Fruit fly (Drosophila melanogaster) whole organism, embryonic: Measurements from ENCODE around the gene ssp.

Experiments used
- Awh ChIP-seq: fragments of 200-800 bp; sonication (Bioruptor generic); IDR thresholded peaks from 2 replicates; pipeline ENCODE4, ENCODE4 v1.3.6; 2022; ENCODE audit warnings: missing biosample characterization, missing genetic modification characterization
- BtbVII ChIP-seq: fragments of 200-800 bp; sonication (Bioruptor generic); optimal IDR thresholded peaks from 3 replicates; lab custom pipeline; 2017; ENCODE audit warnings: missing biosample characterization, mild to moderate bottlenecking, missing genetic modification characterization
- CG10321 ChIP-seq: fragments of 200-800 bp; sonication (Bioruptor generic); IDR thresholded peaks from 2 replicates; pipeline ENCODE4 v1.3.6; 2022; ENCODE audit warnings: missing biosample characterization, missing genetic modification characterization
- CG10959 ChIP-seq: fragments of 200-800 bp; sonication (Bioruptor generic); IDR thresholded peaks from 2 replicates; pipeline ENCODE4 v1.3.6; 2022; ENCODE audit warnings: missing biosample characterization, missing genetic modification characterization
- CG11504 ChIP-seq: fragments of 200-800 bp; sonication (Bioruptor generic); optimal IDR thresholded peaks from 3 replicates; lab custom pipeline; 2019; ENCODE audit warnings: missing biosample characterization, mild to moderate bottlenecking, missing genetic modification characterization, moderate library complexity
- CG12236 ChIP-seq: fragments of 200-800 bp; sonication (Bioruptor generic); optimal IDR thresholded peaks from 2 replicates; lab custom pipeline; 2016; ENCODE audit warnings: missing biosample characterization, missing genetic modification characterization
- CG12659 ChIP-seq: fragments of 200-800 bp; sonication (Bioruptor generic); optimal IDR thresholded peaks from 3 replicates; lab custom pipeline; 2017; ENCODE audit warnings: mild to moderate bottlenecking, missing biosample characterization, missing genetic modification reagents, missing genetic modification characterization
- CG13287 ChIP-seq: fragments of 200-800 bp; sonication (Bioruptor generic); IDR thresholded peaks from 2 replicates; pipeline ENCODE4 v1.3.6; 2022; ENCODE audit warnings: missing biosample characterization, missing genetic modification characterization; ENCODE audit not compliant: partially characterized antibody
- CG13624 ChIP-seq: fragments of 200-800 bp; sonication (Bioruptor generic); optimal IDR thresholded peaks from 2 replicates; lab custom pipeline; 2016; ENCODE audit warnings: missing biosample characterization, missing genetic modification characterization
- CG14710 ChIP-seq: fragments of 200-800 bp; sonication (Bioruptor generic); optimal IDR thresholded peaks from 3 replicates; lab custom pipeline; 2019; ENCODE audit warnings: missing biosample characterization, mild to moderate bottlenecking, missing genetic modification characterization, moderate library complexity
- CG1603 ChIP-seq: fragments of 200-800 bp; sonication (Bioruptor generic); optimal IDR thresholded peaks from 2 replicates; lab custom pipeline; 2019; ENCODE audit warnings: missing biosample characterization, mild to moderate bottlenecking, missing genetic modification characterization, moderate library complexity
- CG2129 ChIP-seq: fragments of 200-800 bp; sonication (Bioruptor generic); IDR thresholded peaks from 2 replicates; pipeline ENCODE4 v1.3.6; 2022; ENCODE audit warnings: missing biosample characterization, missing genetic modification characterization; ENCODE audit not compliant: partially characterized antibody
- CG32532 ChIP-seq: fragments of 200-800 bp; sonication (Bioruptor generic); IDR thresholded peaks from 2 replicates; pipeline ENCODE4 v1.3.6; 2022; ENCODE audit warnings: missing biosample characterization, missing genetic modification characterization
- CG3281 ChIP-seq: fragments of 200-800 bp; sonication (Bioruptor generic); optimal IDR thresholded peaks from 3 replicates; lab custom pipeline; 2017; ENCODE audit warnings: missing biosample characterization, mild to moderate bottlenecking, missing genetic modification characterization
- CG3847 ChIP-seq: fragments of 200-800 bp; sonication (Bioruptor generic); IDR thresholded peaks from 2 replicates; pipeline ENCODE4 v1.3.6; 2022; ENCODE audit warnings: missing biosample characterization, missing genetic modification characterization
- CG4730 ChIP-seq: fragments of 200-800 bp; sonication (Bioruptor generic); IDR thresholded peaks from 2 replicates; pipeline ENCODE4 v1.3.6; 2022; ENCODE audit warnings: missing biosample characterization, missing genetic modification characterization
- CG6791 ChIP-seq: fragments of 200-800 bp; sonication (Bioruptor generic); IDR thresholded peaks from 3 replicates; pipeline ENCODE4 v1.3.6; 2022; ENCODE audit warnings: missing biosample characterization, missing genetic modification characterization; ENCODE audit not compliant: partially characterized antibody
- Chrac-16 ChIP-seq: fragments of 200-800 bp; sonication (Bioruptor generic); optimal IDR thresholded peaks from 3 replicates; lab custom pipeline; 2016; ENCODE audit warnings: missing biosample characterization, missing genetic modification characterization
- CrebB ChIP-seq: fragments of 200-800 bp; sonication (Bioruptor generic); optimal IDR thresholded peaks from 3 replicates; lab custom pipeline; 2018; ENCODE audit warnings: missing biosample characterization, mild to moderate bottlenecking, missing genetic modification characterization
- Deaf1 ChIP-seq: fragments of 200-800 bp; optimal IDR thresholded peaks from 3 replicates; lab custom pipeline; 2019; ENCODE audit warnings: missing biosample characterization, mild to moderate bottlenecking, missing genetic modification characterization, moderate library complexity
- Dll ChIP-seq: fragments of 200-800 bp; sonication (Bioruptor generic); IDR thresholded peaks from 4 replicates; pipeline ENCODE4 v1.3.6; 2022; ENCODE audit warnings: missing biosample characterization, missing genetic modification characterization; ENCODE audit not compliant: partially characterized antibody
- Doc3 ChIP-seq: fragments of 200-800 bp; sonication (Bioruptor generic); IDR thresholded peaks from 3 replicates; pipeline ENCODE4 v1.3.6; 2022; ENCODE audit warnings: missing biosample characterization, missing genetic modification characterization; ENCODE audit not compliant: partially characterized antibody
- Drgx ChIP-seq: fragments of 200-800 bp; sonication (Bioruptor generic); IDR thresholded peaks from 2 replicates; pipeline ENCODE4 v1.3.6; 2022; ENCODE audit warnings: missing biosample characterization, missing genetic modification characterization
- ERR ChIP-seq: fragments of 200-800 bp; sonication (Bioruptor generic); optimal IDR thresholded peaks from 2 replicates; lab custom pipeline; 2016; ENCODE audit warnings: missing biosample characterization, missing genetic modification characterization
- Fer2 ChIP-seq: fragments of 200-800 bp; sonication (Bioruptor generic); optimal IDR thresholded peaks from 2 replicates; lab custom pipeline; 2018; ENCODE audit warnings: missing biosample characterization, mild to moderate bottlenecking, missing genetic modification characterization, moderate library complexity
- HLH4C ChIP-seq: fragments of 200-800 bp; sonication (Bioruptor generic); IDR thresholded peaks from 3 replicates; pipeline ENCODE4 v1.3.6; 2022; ENCODE audit warnings: missing biosample characterization, missing genetic modification characterization; ENCODE audit not compliant: partially characterized antibody
- Meics ChIP-seq: fragments of 200-800 bp; sonication (Bioruptor generic); optimal IDR thresholded peaks from 2 replicates; lab custom pipeline; 2017; ENCODE audit warnings: missing biosample characterization, mild to moderate bottlenecking, missing genetic modification characterization
- Myb ChIP-seq: fragments of 200-800 bp; sonication (Bioruptor generic); optimal IDR thresholded peaks from 2 replicates; lab custom pipeline; 2016; ENCODE audit warnings: missing biosample characterization, missing genetic modification characterization
- Sry-δ ChIP-seq: fragments of 200-800 bp; sonication (Bioruptor generic); optimal IDR thresholded peaks from 2 replicates; lab custom pipeline; 2016; ENCODE audit warnings: missing biosample characterization, missing genetic modification characterization
- Stat92E ChIP-seq, 3 experiments: fragments of >200 bp in 2 of 3; fragments of 200-800 bp in 1 of 3; sonication (Bioruptor generic) in 1 of 3; optimal IDR thresholded peaks; 2 replicates each; lab custom pipeline; 2017 to 2019; ENCODE audit warnings: missing biosample characterization in 3 of 3, missing genetic modification characterization in 3 of 3, mild to moderate bottlenecking in 1 of 3, moderate library complexity in 1 of 3
- Trl ChIP-seq, 3 experiments: fragments of >200 bp in 2 of 3; fragments of 200-800 bp in 1 of 3; sonication (Bioruptor generic) in 1 of 3; optimal IDR thresholded peaks; 2 replicates in 1 of 3; 3 replicates in 2 of 3; lab custom pipeline; 2016 to 2017; ENCODE audit warnings: missing biosample characterization in 1 of 3, missing genetic modification characterization in 1 of 3
- Xbp1 ChIP-seq: fragments of 200-800 bp; sonication (Bioruptor generic); optimal IDR thresholded peaks from 3 replicates; lab custom pipeline; 2016; ENCODE audit warnings: missing biosample characterization, mild to moderate bottlenecking, missing genetic modification characterization
- cas ChIP-seq: fragments of 200-800 bp; sonication (Bioruptor generic); IDR thresholded peaks from 2 replicates; pipeline ENCODE4 v1.3.6; 2022; ENCODE audit warnings: missing biosample characterization, missing genetic modification characterization
- gfzf ChIP-seq: fragments of 200-800 bp; sonication (Bioruptor generic); optimal IDR thresholded peaks from 2 replicates; lab custom pipeline; 2016; ENCODE audit warnings: missing biosample characterization, mild to moderate bottlenecking, missing genetic modification characterization, moderate library complexity
- gro ChIP-seq: fragments of 200-800 bp; sonication (Bioruptor generic); optimal IDR thresholded peaks from 2 replicates; lab custom pipeline; 2016; ENCODE audit warnings: missing biosample characterization, missing genetic modification characterization
- gsb-n ChIP-seq: fragments of 200-800 bp; sonication (Bioruptor generic); optimal IDR thresholded peaks from 3 replicates; lab custom pipeline; 2018; ENCODE audit warnings: missing biosample characterization, mild to moderate bottlenecking, missing genetic modification characterization
- hbn ChIP-seq: fragments of 200-800 bp; sonication (Bioruptor generic); IDR thresholded peaks from 2 replicates; pipeline ENCODE4 v1.3.6; 2022; ENCODE audit warnings: missing biosample characterization, missing genetic modification characterization; ENCODE audit not compliant: partially characterized antibody
- nerfin-2 ChIP-seq: fragments of 200-800 bp; sonication (Bioruptor generic); IDR thresholded peaks from 2 replicates; pipeline ENCODE4 v1.3.6; 2022; ENCODE audit warnings: missing biosample characterization, missing genetic modification characterization; ENCODE audit not compliant: partially characterized antibody
- nmo ChIP-seq: fragments of 200-800 bp; sonication (Bioruptor generic); optimal IDR thresholded peaks from 2 replicates; lab custom pipeline; 2018; ENCODE audit warnings: missing biosample characterization, mild to moderate bottlenecking, missing genetic modification characterization, moderate library complexity
- pzg ChIP-seq: fragments of 200-800 bp; sonication (Bioruptor generic); optimal IDR thresholded peaks from 3 replicates; lab custom pipeline; 2018; ENCODE audit warnings: missing biosample characterization, mild to moderate bottlenecking, missing genetic modification characterization, moderate library complexity
- row ChIP-seq: fragments of 200-800 bp; sonication (Bioruptor generic); IDR thresholded peaks from 3 replicates; pipeline ENCODE4 v1.3.6; 2022; ENCODE audit warnings: missing biosample characterization, missing genetic modification characterization
- stwl ChIP-seq: fragments of 200-800 bp; sonication (Bioruptor generic); optimal IDR thresholded peaks from 3 replicates; lab custom pipeline; 2018; ENCODE audit warnings: missing biosample characterization, mild to moderate bottlenecking, missing genetic modification characterization, moderate library complexity
- ttk ChIP-seq: fragments of 200-800 bp; sonication (Bioruptor generic); IDR thresholded peaks from 2 replicates; pipeline ENCODE4 v2.1.2; 2022; ENCODE audit warnings: missing biosample characterization, missing genetic modification characterization
- vfl ChIP-seq: fragments of 200-800 bp; sonication (Bioruptor generic); optimal IDR thresholded peaks from 2 replicates; lab custom pipeline; 2016; ENCODE audit warnings: missing biosample characterization, missing genetic modification characterization
- vvl ChIP-seq: fragments of 200-800 bp; sonication (Bioruptor generic); IDR thresholded peaks from 2 replicates; pipeline ENCODE4 v1.3.6; 2022; ENCODE audit warnings: missing biosample characterization, missing genetic modification characterization
- zen2 ChIP-seq: fragments of 200-800 bp; sonication (Bioruptor generic); IDR thresholded peaks from 3 replicates; pipeline ENCODE4 v1.3.6; 2022; ENCODE audit warnings: missing biosample characterization, missing genetic modification characterization; ENCODE audit not compliant: partially characterized antibody
- zfh1 ChIP-seq: fragments of 200-800 bp; sonication (Bioruptor generic); IDR thresholded peaks from 3 replicates; pipeline ENCODE4 v1.3.6; 2022; ENCODE audit warnings: missing biosample characterization, missing genetic modification characterization

Gene ssp

DNA sequence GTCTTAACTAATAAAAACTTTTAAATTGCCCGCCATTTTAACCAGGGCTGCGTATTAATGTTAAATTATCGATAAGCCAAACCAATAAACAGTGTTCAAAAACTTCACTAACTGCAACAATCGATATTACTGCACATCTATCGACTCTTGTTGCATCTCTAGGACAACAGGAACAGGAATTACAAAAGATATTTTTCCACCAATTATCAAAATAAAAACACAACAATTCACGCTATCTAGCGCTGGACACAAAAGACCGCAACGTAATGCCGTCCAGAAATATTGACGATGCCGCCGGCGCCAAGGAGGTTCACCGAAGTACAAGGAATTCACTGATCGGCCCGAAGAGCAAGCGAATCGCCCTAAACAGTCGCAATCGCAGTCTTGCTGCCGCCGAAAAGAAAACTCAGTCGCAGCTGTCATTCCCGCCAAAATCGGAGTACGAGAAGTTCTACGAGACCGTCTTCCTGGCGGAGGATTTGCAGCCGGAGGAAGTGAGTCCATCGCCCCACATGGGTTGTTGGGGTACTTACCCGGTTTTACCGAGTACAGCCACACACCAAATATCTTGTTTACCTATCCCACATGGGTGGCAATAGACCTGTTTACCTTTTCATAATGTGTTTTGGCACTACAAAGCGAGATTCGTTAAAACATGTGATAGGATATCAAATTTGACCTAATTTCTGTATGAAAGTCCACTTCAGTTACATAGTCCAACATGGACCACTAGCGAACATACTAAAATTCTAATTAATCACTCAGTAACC is 1.9 kb upstream of the ssp start, which contains the start of gene vers (continued):
- no peak for TF ChIP-seq CG4730 (GFP tag; lab: Robert Waterston, UW)
- TF ChIP-seq CG14710 (tag; lab: Kevin White, UChicago) = peak; percentile 66
- peak; percentile 96 for TF ChIP-seq stwl (tag; lab: Kevin White, UChicago)
- TF ChIP-seq pzg (GFP tag; lab: Kevin White, UChicago) = peak; percentile 93
- peak; percentile 21 for TF ChIP-seq CG11504 (tag; lab: Kevin White, UChicago)
- no peak for TF ChIP-seq CG12236 (GFP tag; lab: Kevin White, UChicago)
- peak; percentile 30 for TF ChIP-seq vvl (GFP tag; lab: Robert Waterston, UW)
- no peak for TF ChIP-seq CrebB (tag; lab: Kevin White, UChicago)
- peak; percentile 89 for TF ChIP-seq CG2129 (GFP tag; lab: Robert Waterston, UW)
- TF ChIP-seq CG32532 (GFP tag; lab: Robert Waterston, UW) = peak; percentile 19; the same call in 1 of the 2 replicates
- peak; percentile 98 for TF ChIP-seq CG13287 (GFP tag; lab: Robert Waterston, UW)
- peak; percentile 12 for TF ChIP-seq vfl
- TF ChIP-seq gfzf (GFP tag; lab: Kevin White, UChicago) = peak; percentile 12
- peak; percentile 50 for TF ChIP-seq CG13624 (GFP tag; lab: Kevin White, UChicago)
- TF ChIP-seq Myb (GFP tag; lab: Kevin White, UChicago) = peak; percentile 14
- no peak for TF ChIP-seq Drgx
- TF ChIP-seq Sry-δ (GFP tag; lab: Kevin White, UChicago) = peak; percentile 97
- TF ChIP-seq Xbp1 (GFP tag; lab: Kevin White, UChicago) = peak; percentile 4
- TF ChIP-seq Chrac-16 (GFP tag; lab: Kevin White, UChicago) = peak; percentile 6
- peak; percentile 50 for TF ChIP-seq CG3847 (GFP tag; lab: Robert Waterston, UW)
- peak; percentile 95 for TF ChIP-seq hbn (GFP tag; lab: Robert Waterston, UW)
- no peak for TF ChIP-seq Deaf1 (tag; lab: Kevin White, UChicago)
- TF ChIP-seq row (GFP tag; lab: Robert Waterston, UW) = 0 out of 3 replicates have a peak, but pooled peaks have one; percentile 35
- TF ChIP-seq Meics = no peak
- peak; percentile 95 for TF ChIP-seq Dll (GFP tag; lab: Robert Waterston, UW)
- TF ChIP-seq Awh = peak; percentile 30; the same call in 1 of the 2 replicates
- TF ChIP-seq CG1603 = peak; percentile 70
- TF ChIP-seq ERR (GFP tag; lab: Kevin White, UChicago) = peak; percentile 33
- TF ChIP-seq cas = no peak
- TF ChIP-seq Fer2 (tag; lab: Kevin White, UChicago) = no peak
- TF ChIP-seq gsb-n = peak; percentile 19
- peak; percentile 88 for TF ChIP-seq zen2 (GFP tag; lab: Robert Waterston, UW)
- no peak for TF ChIP-seq ttk (GFP tag; lab: Robert Waterston, UW)
- no peak for TF ChIP-seq CG10321 (GFP tag; lab: Robert Waterston, UW)
- peak; percentile 41 for TF ChIP-seq nmo (GFP tag; lab: Kevin White, UChicago)
- TF ChIP-seq BtbVII (GFP tag; lab: Kevin White, UChicago) = no peak
- TF ChIP-seq zfh1 (GFP tag; lab: Robert Waterston, UW) = peak; percentile 40; the same call in 1 of the 3 replicates
- TF ChIP-seq HLH4C (GFP tag; lab: Robert Waterston, UW) = peak; percentile 90
- TF ChIP-seq CG6791 (GFP tag; lab: Robert Waterston, UW) = peak; percentile 94
- TF ChIP-seq CG12659 (GFP tag; lab: Kevin White, UChicago) = peak; percentile 50
- no peak for TF ChIP-seq CG10959 (GFP tag; lab: Robert Waterston, UW)
- no peak for TF ChIP-seq CG3281 (GFP tag; lab: Kevin White, UChicago)
- peak in 1 of 3 experiments; percentile 52 for TF ChIP-seq Stat92E (GFP tag; optimal IDR thresholded peaks at IDR 0.05; lab: Kevin White, UChicago)
- peak; percentile 91 for TF ChIP-seq Doc3 (GFP tag; lab: Robert Waterston, UW)
- peak; percentile 71 for TF ChIP-seq gro
- TF ChIP-seq Trl (optimal IDR thresholded peaks at IDR 0.05; lab: Kevin White, UChicago) = no peak
- TF ChIP-seq Trl (GFP tag; optimal IDR thresholded peaks at IDR 0.05; lab: Kevin White, UChicago) = peak; percentile 52
- peak; percentile 83 for TF ChIP-seq nerfin-2 (GFP tag; lab: Robert Waterston, UW)
